Fruit fly (Drosophila melanogaster) whole organism, prepupa: ENCODE measurements around the gene CG14664.

ENCODE experiments used
- CG10631 ChIP-seq: fragments of 200-800 bp; sonication (Bioruptor generic); optimal IDR thresholded peaks from 2 replicates; lab custom pipeline; 2016; ENCODE audit warnings: missing biosample characterization, missing genetic modification characterization
- CG11294 ChIP-seq: fragments of 200-800 bp; sonication (Bioruptor generic); IDR thresholded peaks from 2 replicates; pipeline ENCODE4 v1.3.6; 2022; ENCODE audit warnings: missing biosample characterization, missing genetic modification characterization
- CG11762 ChIP-seq: fragments of 200-800 bp; sonication (Bioruptor generic); optimal IDR thresholded peaks from 3 replicates; lab custom pipeline; 2016; ENCODE audit warnings: missing biosample characterization, missing genetic modification characterization; ENCODE audit not compliant: insufficient read depth
- CG1621 ChIP-seq: fragments of 200-800 bp; sonication (Bioruptor generic); optimal IDR thresholded peaks from 3 replicates; lab custom pipeline; 2018; ENCODE audit warnings: missing biosample characterization, mild to moderate bottlenecking, missing genetic modification characterization
- CG16779 ChIP-seq: fragments of 200-800 bp; sonication (Bioruptor generic); optimal IDR thresholded peaks from 3 replicates; lab custom pipeline; 2017; ENCODE audit warnings: missing biosample characterization, mild to moderate bottlenecking, missing genetic modification characterization
- CG31627 ChIP-seq: fragments of 200-800 bp; sonication (Bioruptor generic); optimal IDR thresholded peaks from 3 replicates; lab custom pipeline; 2016; ENCODE audit warnings: missing biosample characterization, missing genetic modification characterization
- CG32006 ChIP-seq: fragments of 200-800 bp; sonication (Bioruptor generic); optimal IDR thresholded peaks from 3 replicates; lab custom pipeline; 2017; ENCODE audit warnings: missing biosample characterization, mild to moderate bottlenecking, missing genetic modification characterization
- CG34406 ChIP-seq: fragments of 200-800 bp; sonication (Bioruptor generic); optimal IDR thresholded peaks from 3 replicates; lab custom pipeline; 2016; ENCODE audit warnings: missing biosample characterization, missing genetic modification characterization
- CG3919 ChIP-seq: fragments of 200-800 bp; sonication (Bioruptor generic); optimal IDR thresholded peaks from 3 replicates; lab custom pipeline; 2016; ENCODE audit warnings: missing biosample characterization, missing genetic modification characterization
- CG4318 ChIP-seq: fragments of 200-800 bp; sonication (Bioruptor generic); optimal IDR thresholded peaks from 3 replicates; lab custom pipeline; 2017; ENCODE audit warnings: missing biosample characterization, mild to moderate bottlenecking, missing genetic modification characterization
- CG6163 ChIP-seq: fragments of 200-800 bp; sonication (Bioruptor generic); IDR thresholded peaks from 3 replicates; pipeline ENCODE4 v1.3.6; 2022; ENCODE audit warnings: missing biosample characterization, missing genetic modification characterization
- CG6276 ChIP-seq: fragments of 200-800 bp; sonication (Bioruptor generic); optimal IDR thresholded peaks from 2 replicates; lab custom pipeline; 2017; ENCODE audit warnings: missing biosample characterization, mild to moderate bottlenecking, missing genetic modification characterization
- CG6792 ChIP-seq: fragments of 200-800 bp; sonication (Bioruptor generic); optimal IDR thresholded peaks from 3 replicates; lab custom pipeline; 2016; ENCODE audit warnings: missing biosample characterization, missing genetic modification characterization
- CG6808 ChIP-seq: fragments of 200-800 bp; sonication (Bioruptor generic); optimal IDR thresholded peaks from 3 replicates; lab custom pipeline; 2017; ENCODE audit warnings: missing biosample characterization, missing genetic modification characterization, mild to moderate bottlenecking, moderate library complexity, missing genetic modification reagents
- CG6854 ChIP-seq: fragments of 200-800 bp; sonication (Bioruptor generic); optimal IDR thresholded peaks from 2 replicates; lab custom pipeline; 2017; ENCODE audit warnings: missing biosample characterization, mild to moderate bottlenecking, missing genetic modification characterization
- CG7368 ChIP-seq: fragments of 200-800 bp; sonication (Bioruptor generic); optimal IDR thresholded peaks from 3 replicates; lab custom pipeline; 2016; ENCODE audit warnings: missing biosample characterization, missing genetic modification characterization
- CG8119 ChIP-seq: fragments of 200-800 bp; sonication (Bioruptor generic); IDR thresholded peaks from 3 replicates; pipeline ENCODE4 v1.3.6; 2022; ENCODE audit warnings: missing biosample characterization, missing genetic modification characterization
- CG8319 ChIP-seq: fragments of 200-800 bp; sonication (Bioruptor generic); optimal IDR thresholded peaks from 3 replicates; lab custom pipeline; 2016; ENCODE audit warnings: missing biosample characterization, missing genetic modification characterization
- CG8632 ChIP-seq: fragments of 200-800 bp; sonication (Bioruptor generic); optimal IDR thresholded peaks from 3 replicates; lab custom pipeline; 2016; ENCODE audit warnings: missing biosample characterization, missing genetic modification characterization
- CG9139 ChIP-seq: fragments of 200-800 bp; sonication (Bioruptor generic); optimal IDR thresholded peaks from 3 replicates; lab custom pipeline; 2017; ENCODE audit warnings: missing biosample characterization, mild to moderate bottlenecking, missing genetic modification characterization
- Eip75B ChIP-seq: fragments of 200-800 bp; sonication (Bioruptor generic); optimal IDR thresholded peaks from 3 replicates; lab custom pipeline; 2016; ENCODE audit warnings: missing biosample characterization, missing genetic modification characterization
- Eip78C ChIP-seq: fragments of 200-800 bp; sonication (Bioruptor generic); peaks from one replicate; lab custom pipeline; 2016; ENCODE audit warnings: missing biosample characterization, missing genetic modification characterization
- Ets21C ChIP-seq: fragments of 200-800 bp; sonication (Bioruptor generic); optimal IDR thresholded peaks from 3 replicates; lab custom pipeline; 2016; ENCODE audit warnings: missing biosample characterization, missing genetic modification characterization
- Ets96B ChIP-seq: fragments of 200-800 bp; optimal IDR thresholded peaks from 2 replicates; lab custom pipeline; 2019; ENCODE audit warnings: missing biosample characterization, mild to moderate bottlenecking, missing genetic modification characterization, moderate library complexity
- Gug ChIP-seq: fragments of 200-800 bp; sonication (Bioruptor generic); IDR thresholded peaks from 2 replicates; pipeline ENCODE4 v1.3.6; 2022; ENCODE audit warnings: missing biosample characterization, missing genetic modification characterization
- Hr38 ChIP-seq: sonication (Bioruptor generic); optimal IDR thresholded peaks from 2 replicates; lab custom pipeline; 2016; ENCODE audit warnings: missing biosample characterization, missing genetic modification characterization
- Hr39 ChIP-seq: fragments of 200-800 bp; sonication (Bioruptor generic); optimal IDR thresholded peaks from 2 replicates; lab custom pipeline; 2016; ENCODE audit warnings: missing biosample characterization, missing genetic modification characterization
- Hr4 ChIP-seq: fragments of 200-800 bp; sonication (Bioruptor generic); optimal IDR thresholded peaks from 3 replicates; lab custom pipeline; 2016; ENCODE audit warnings: missing biosample characterization, missing genetic modification characterization
- Lpt ChIP-seq: fragments of 200-800 bp; sonication (Bioruptor generic); optimal IDR thresholded peaks from 3 replicates; lab custom pipeline; 2016; ENCODE audit warnings: missing biosample characterization, missing genetic modification characterization
- Met ChIP-seq: fragments of 200-800 bp; sonication (Bioruptor generic); optimal IDR thresholded peaks from 3 replicates; lab custom pipeline; 2016; ENCODE audit warnings: missing biosample characterization, missing genetic modification characterization
- OdsH ChIP-seq: fragments of 200-800 bp; sonication (Bioruptor generic); optimal IDR thresholded peaks from 3 replicates; lab custom pipeline; 2016; ENCODE audit warnings: missing biosample characterization, missing genetic modification characterization
- Smox ChIP-seq: fragments of 200-800 bp; sonication (Bioruptor generic); optimal IDR thresholded peaks from 3 replicates; lab custom pipeline; 2016; ENCODE audit warnings: missing biosample characterization, missing genetic modification characterization
- Sox14 ChIP-seq: fragments of 200-800 bp; sonication (Bioruptor generic); optimal IDR thresholded peaks from 3 replicates; lab custom pipeline; 2016; ENCODE audit warnings: missing biosample characterization, missing genetic modification characterization
- Sox15 ChIP-seq: fragments of 200-800 bp; sonication (Bioruptor generic); optimal IDR thresholded peaks from 3 replicates; lab custom pipeline; 2016; ENCODE audit warnings: missing biosample characterization, missing genetic modification characterization
- achi ChIP-seq: fragments of 200-800 bp; sonication (Bioruptor generic); optimal IDR thresholded peaks from 3 replicates; lab custom pipeline; 2016; ENCODE audit warnings: missing biosample characterization, missing genetic modification characterization
- acj6 ChIP-seq: fragments of 200-800 bp; sonication (Bioruptor generic); optimal IDR thresholded peaks from 3 replicates; lab custom pipeline; 2016; ENCODE audit warnings: missing biosample characterization, missing genetic modification characterization
- cyc ChIP-seq: fragments of 200-800 bp; sonication (Bioruptor generic); optimal IDR thresholded peaks from 3 replicates; lab custom pipeline; 2016; ENCODE audit warnings: missing biosample characterization, missing genetic modification characterization
- dac ChIP-seq: fragments of 200-800 bp; sonication (Bioruptor generic); optimal IDR thresholded peaks from 2 replicates; lab custom pipeline; 2017; ENCODE audit warnings: missing biosample characterization, mild to moderate bottlenecking, missing genetic modification characterization
- dsx ChIP-seq: fragments of 200-800 bp; optimal IDR thresholded peaks from 3 replicates; lab custom pipeline; 2019; ENCODE audit warnings: missing biosample characterization, mild to moderate bottlenecking, missing genetic modification characterization, moderate library complexity; ENCODE audit not compliant: poor library complexity, severe bottlenecking
- esn ChIP-seq: fragments of 200-800 bp; sonication (Bioruptor generic); optimal IDR thresholded peaks from 2 replicates; lab custom pipeline; 2016; ENCODE audit warnings: missing biosample characterization, mild to moderate bottlenecking, missing genetic modification characterization, moderate library complexity
- fd59A ChIP-seq: fragments of 200-800 bp; sonication (Bioruptor generic); optimal IDR thresholded peaks from 2 replicates; lab custom pipeline; 2017; ENCODE audit warnings: missing biosample characterization, mild to moderate bottlenecking, missing genetic modification characterization, missing genetic modification reagents
- fd85E ChIP-seq: fragments of 200-800 bp; sonication (Bioruptor generic); optimal IDR thresholded peaks from 3 replicates; lab custom pipeline; 2016; ENCODE audit warnings: missing biosample characterization, missing genetic modification characterization
- lz ChIP-seq: fragments of 200-800 bp; sonication (Bioruptor generic); optimal IDR thresholded peaks from 3 replicates; lab custom pipeline; 2016; ENCODE audit warnings: missing biosample characterization, missing genetic modification characterization
- net ChIP-seq: fragments of 200-800 bp; sonication (Bioruptor generic); optimal IDR thresholded peaks from 3 replicates; lab custom pipeline; 2016; ENCODE audit warnings: missing biosample characterization, missing genetic modification characterization
- salr ChIP-seq, 2 experiments: fragments of 200-800 bp; sonication (Bioruptor generic); optimal IDR thresholded peaks; 3 replicates each; lab custom pipeline; 2016 to 2018; ENCODE audit warnings: missing biosample characterization in 2 of 2, missing genetic modification characterization in 2 of 2, mild to moderate bottlenecking in 1 of 2
- svp ChIP-seq: fragments of 200-800 bp; sonication (Bioruptor generic); peaks from one replicate; lab custom pipeline; 2016; ENCODE audit warnings: missing biosample characterization, missing genetic modification characterization
- topi ChIP-seq: fragments of 200-800 bp; sonication (Bioruptor generic); optimal IDR thresholded peaks from 3 replicates; lab custom pipeline; 2016; ENCODE audit warnings: missing biosample characterization, missing genetic modification characterization
- vri ChIP-seq: fragments of 200-800 bp; sonication (Bioruptor generic); optimal IDR thresholded peaks from 3 replicates; lab custom pipeline; 2016; ENCODE audit warnings: missing biosample characterization, mild to moderate bottlenecking, missing genetic modification characterization

The CG14664 gene

DNA sequence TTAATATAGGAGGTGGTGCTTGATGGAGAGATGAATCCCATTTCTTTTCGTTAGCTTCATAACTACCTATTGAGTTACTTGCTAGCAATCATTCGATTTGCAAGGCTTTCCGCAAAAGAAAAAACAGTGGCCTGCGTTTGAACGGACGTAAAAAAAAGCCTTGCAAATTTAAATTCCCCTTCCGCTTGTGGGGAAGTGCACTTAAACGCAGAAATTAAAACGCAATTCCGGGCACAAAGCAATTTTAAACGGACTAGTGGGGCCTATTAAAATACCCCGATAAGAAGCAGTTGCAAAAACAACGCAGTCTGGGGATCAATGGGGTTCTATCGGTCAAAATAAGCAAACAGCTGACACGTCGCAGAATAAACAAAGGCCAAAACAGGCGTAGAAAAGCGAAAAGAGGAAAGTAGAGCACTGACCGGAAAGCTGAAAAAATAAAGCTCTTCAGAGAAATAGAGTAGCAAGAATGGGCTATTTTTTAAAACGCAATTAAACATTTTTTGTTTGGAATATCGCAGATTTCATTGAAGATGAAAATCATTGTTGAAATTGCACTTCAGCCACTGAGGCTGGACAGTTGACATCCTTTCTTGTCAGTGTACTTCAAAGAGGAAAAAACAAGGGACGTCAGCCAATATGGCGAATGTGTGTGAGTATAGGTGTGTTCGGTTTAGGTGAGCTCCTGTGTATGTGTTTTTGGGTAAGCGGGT, 26.7 kb downstream of the CG14664 start (continued):
- TF ChIP-seq dsx (peak; percentile 7), Met (peak; percentile 61), CG6163 (peak; percentile 82), svp (peak; percentile 82), net (GFP tag; lab: Kevin White, UChicago) (peak; percentile 65), CG1621 (peak; percentile 37), CG10631 (GFP tag; lab: Kevin White, UChicago) (peak; percentile 68), esn (GFP tag; lab: Kevin White, UChicago) (peak; percentile 73), OdsH (GFP tag; lab: Kevin White, UChicago) (peak; percentile 74), Hr4 (GFP tag; lab: Kevin White, UChicago) (peak; percentile 76)

DNA sequence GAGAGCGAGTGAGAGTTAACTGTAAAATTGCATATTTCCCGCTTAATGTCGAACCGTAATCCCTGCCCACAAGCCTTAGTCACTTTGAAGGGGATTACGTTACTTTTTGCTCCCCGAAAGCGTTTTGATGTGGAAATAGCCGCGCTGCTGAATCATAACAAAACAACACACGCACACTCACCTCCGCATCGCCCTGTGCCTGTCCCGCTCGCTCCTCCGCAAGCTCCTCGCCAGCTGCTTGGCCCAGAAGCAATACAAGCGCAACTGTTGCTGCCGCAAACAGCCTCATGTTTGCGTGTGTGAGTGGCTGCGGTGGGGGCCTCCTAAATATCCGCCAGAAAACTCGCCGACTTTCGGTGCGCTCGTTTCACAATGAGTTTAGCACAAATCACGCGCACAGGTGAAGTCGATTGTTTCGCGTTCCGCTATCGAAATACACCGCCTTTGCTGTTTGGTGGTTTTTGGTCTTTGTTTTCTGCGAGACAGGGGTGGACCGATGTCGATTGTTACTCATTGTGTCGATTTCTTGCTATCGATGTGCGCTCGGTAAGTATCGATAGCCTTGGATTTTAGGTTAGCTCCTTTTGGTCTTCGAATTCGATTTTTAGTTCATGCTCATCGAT, 27.4 kb downstream of the CG14664 start, which contains the start of gene CtsF:
CtsF (minus strand) TSS at position 503 of the 623 bp plus-strand sequence.
- TF ChIP-seq CG3919 (no peak), salr (GFP tag; optimal IDR thresholded peaks at IDR 0.05; lab: Kevin White, UChicago) (no peak), CG6808 (no peak), Sox15 (GFP tag; lab: Kevin White, UChicago) (no peak), Met (peak; percentile 5), CG6854 (GFP tag; lab: Kevin White, UChicago) (peak; percentile 70), Eip78C (GFP tag; lab: Kevin White, UChicago) (peak; percentile 19), CG6792 (no peak), CG32006 (no peak), CG11762 (GFP tag; lab: Kevin White, UChicago) (no peak), Lpt (GFP tag; lab: Kevin White, UChicago) (no peak), topi (GFP tag; lab: Kevin White, UChicago) (peak; percentile 9), CG8632 (no peak), esn (GFP tag; lab: Kevin White, UChicago) (peak; percentile 25), Smox (peak; percentile 24), Ets21C (no peak), Hr39 (GFP tag; lab: Kevin White, UChicago) (no peak), CG6163 (no peak), Ets96B (tag; lab: Kevin White, UChicago) (no peak), CG8319 (GFP tag; lab: Kevin White, UChicago) (no peak), achi (no peak), CG16779 (tag; lab: Kevin White, UChicago) (no peak), Eip75B (GFP tag; lab: Kevin White, UChicago) (peak; percentile 27), dac (GFP tag; lab: Kevin White, UChicago) (no peak), CG9139 (GFP tag; lab: Kevin White, UChicago) (no peak), vri (GFP tag; lab: Kevin White, UChicago) (peak; percentile 34), net (GFP tag; lab: Kevin White, UChicago) (no peak), CG6276 (GFP tag; lab: Kevin White, UChicago) (no peak), CG4318 (no peak), acj6 (GFP tag; lab: Kevin White, UChicago) (no peak), Gug (GFP tag; lab: Robert Waterston, UW) (no peak), dsx (peak; percentile 16), CG31627 (GFP tag; lab: Kevin White, UChicago) (no peak), Hr4 (GFP tag; lab: Kevin White, UChicago) (no peak), CG1621 (no peak), Hr38 (GFP tag; lab: Kevin White, UChicago) (no peak), CG11294 (GFP tag; lab: Robert Waterston, UW) (no peak), CG7368 (GFP tag; lab: Kevin White, UChicago) (no peak), CG8119 (GFP tag; lab: Robert Waterston, UW) (no peak), fd59A (GFP tag; lab: Kevin White, UChicago) (no peak), cyc (GFP tag; lab: Kevin White, UChicago) (no peak), lz (peak; percentile 18), fd85E (GFP tag; lab: Kevin White, UChicago) (no peak), CG34406 (GFP tag; lab: Kevin White, UChicago) (no peak), Sox14 (GFP tag; lab: Kevin White, UChicago) (peak; percentile 90), OdsH (GFP tag; lab: Kevin White, UChicago) (no peak)
